Worm (Caenorhabditis elegans) whole organism, dauer: ENCODE results near the gene srd-19.
"Not testable (repeated sequence)": the region's sequence is repeated elsewhere in the genome, so short reads cannot be mapped to it uniquely, and the experiment has no call there.

Experiments used
- unc-62 ChIP-seq: sonication (generic microtip); optimal IDR thresholded peaks from 2 replicates; lab custom pipeline; 2017; ENCODE audit warnings: missing biosample characterization, missing genetic modification reagents, missing genetic modification characterization

Gene srd-19

DNA sequence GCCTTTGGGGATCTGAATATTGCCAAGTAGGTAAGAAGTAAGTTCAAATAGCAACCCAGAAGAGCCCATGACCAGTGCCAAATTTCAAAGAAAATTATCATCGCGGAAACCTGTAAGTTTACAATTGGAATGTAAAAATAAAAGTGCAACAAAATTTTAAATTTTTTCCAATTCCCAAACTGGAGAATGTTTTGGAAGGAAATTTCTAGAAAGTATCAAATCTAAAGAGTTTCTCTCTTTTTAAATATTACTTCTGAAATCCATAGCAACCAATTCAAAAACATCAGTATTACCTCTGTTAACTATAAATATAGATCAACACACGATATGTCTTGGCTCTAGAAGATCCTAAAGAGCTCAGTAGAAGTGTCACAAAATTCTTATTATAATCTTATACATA, at the start of gene srd-19:
srd-19 (minus strand) TSS at position 101 of the 400 bp plus-strand sequence.
- no peak for TF ChIP-seq unc-62 (GFP tag; lab: Kevin White, UChicago)

DNA sequence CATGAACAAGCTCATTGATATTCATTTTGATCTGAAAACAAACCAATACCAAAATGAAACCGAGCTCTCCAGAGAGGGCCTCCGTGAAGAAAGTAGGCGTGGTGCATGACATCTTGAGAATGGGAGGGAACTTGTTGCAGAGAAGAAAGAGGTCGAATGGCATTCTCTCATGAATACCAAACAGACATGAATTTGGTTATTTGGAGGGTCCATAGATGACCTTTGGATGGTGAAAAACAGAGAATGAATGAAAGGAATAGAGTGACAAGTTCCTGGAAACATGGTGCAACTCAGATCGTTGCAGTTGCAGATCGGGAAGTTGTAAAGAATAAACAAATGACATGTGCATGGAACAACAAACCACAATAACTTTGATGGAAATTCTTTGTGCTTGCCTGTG, 47.8 kb upstream of the srd-19 start, which contains the start of gene T10G3.8:
T10G3.8 (minus strand) TSS at position 101 of the 400 bp plus-strand sequence.
- no peak for TF ChIP-seq unc-62 (GFP tag; lab: Kevin White, UChicago)

ce11 chrV:13473467-13473866, 44.9 kb upstream of the srd-19 start, which contains the start of gene T10G3.1:
T10G3.1 (minus strand) TSS chrV:13473679.
- TF ChIP-seq unc-62 (GFP tag; lab: Kevin White, UChicago) = no peak

- no peak for TF ChIP-seq unc-62 (GFP tag; lab: Kevin White, UChicago)
Observed at ce11 chrV:13472062-13472461, 43.5 kb upstream of the srd-19 start.

DNA sequence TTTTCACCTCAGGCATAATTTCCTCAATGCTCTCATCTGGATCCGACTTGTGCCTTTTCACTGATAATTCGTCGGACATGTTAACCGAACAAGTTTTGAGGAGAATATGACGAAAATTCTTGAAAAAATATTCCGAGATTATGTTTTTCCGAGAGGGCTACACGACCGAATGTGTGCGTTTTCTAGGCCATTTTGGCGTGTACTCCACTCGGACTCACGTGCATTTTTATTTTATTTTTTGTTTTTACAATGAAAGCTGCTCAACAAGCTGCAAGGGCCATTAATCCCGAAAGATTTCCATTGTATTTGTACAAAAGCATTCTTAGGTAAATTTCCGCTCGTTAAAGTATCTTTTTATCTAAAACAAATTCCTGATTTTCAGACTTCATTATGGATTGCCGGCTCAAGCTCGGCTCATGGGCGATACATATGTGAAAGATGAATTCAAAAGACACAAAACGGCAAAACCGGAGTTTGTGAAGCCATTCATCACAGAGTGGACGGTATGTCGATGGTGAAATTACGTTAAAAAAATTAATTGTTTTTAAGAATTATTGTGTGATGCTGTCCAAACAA, 39.7 kb upstream of the srd-19 start, which contains the start of the genes F25H9.6 and F25H9.7:
F25H9.6 (minus strand) TSS at position 172 of the 576 bp plus-strand sequence.
F25H9.7 (plus strand) TSS at position 187 of the 576 bp plus-strand sequence.
- no peak for TF ChIP-seq unc-62 (GFP tag; lab: Kevin White, UChicago)

DNA sequence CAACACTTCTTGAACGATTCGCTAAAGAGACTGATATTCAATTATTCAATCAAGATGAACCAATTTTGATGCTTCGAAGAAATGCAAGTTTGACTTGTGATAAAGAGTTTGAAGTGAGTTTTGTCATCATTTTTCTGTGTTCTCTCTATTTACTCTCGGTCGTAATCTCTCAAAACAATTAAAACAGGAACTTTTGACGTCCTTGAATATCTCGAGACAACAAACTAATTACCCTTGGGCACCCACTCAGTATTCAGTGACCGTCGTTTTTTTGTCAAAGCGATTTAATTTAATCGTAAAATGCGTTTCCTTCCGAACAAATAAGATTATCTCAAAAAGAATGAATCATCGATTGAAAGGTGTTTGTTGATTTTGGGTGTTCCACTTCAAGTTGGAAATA, 35.6 kb upstream of the srd-19 start:
- no peak for TF ChIP-seq unc-62 (GFP tag; lab: Kevin White, UChicago)

- TF ChIP-seq unc-62 (GFP tag; lab: Kevin White, UChicago) = no peak
Observed at ce11 chrV:13462974-13463373, 34.4 kb upstream of the srd-19 start, which contains the start of gene frm-10. frm-10 (plus strand) TSS chrV:13463207.

ce11 chrV:13459323-13459722, 30.8 kb upstream of the srd-19 start, which contains the start of gene bath-39:
bath-39 (plus strand) TSS chrV:13459459.
- TF ChIP-seq unc-62 (GFP tag; lab: Kevin White, UChicago) = no peak

DNA sequence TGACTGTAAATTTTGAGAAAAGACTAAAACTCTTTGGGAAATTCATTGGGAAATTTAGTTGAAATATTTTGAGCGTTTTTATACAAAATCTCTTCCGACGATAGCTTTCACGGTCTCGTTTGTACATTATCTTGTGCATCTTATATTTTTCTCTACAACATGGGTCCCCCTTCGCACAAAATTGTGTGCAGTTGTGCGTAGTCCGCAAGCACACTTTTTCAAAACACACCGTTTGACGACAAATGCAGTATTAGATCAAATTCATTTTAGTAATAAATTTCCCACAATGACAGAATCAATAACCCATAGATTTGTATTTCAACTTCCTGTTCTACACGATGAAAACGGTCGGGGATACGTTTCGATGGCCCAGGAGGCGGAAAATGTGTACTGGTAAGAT, 29.3 kb upstream of the srd-19 start, which contains the start of gene F25H9.2:
F25H9.2 (plus strand) TSS at position 226 of the 400 bp plus-strand sequence.
- no peak for TF ChIP-seq unc-62 (GFP tag; lab: Kevin White, UChicago)

DNA sequence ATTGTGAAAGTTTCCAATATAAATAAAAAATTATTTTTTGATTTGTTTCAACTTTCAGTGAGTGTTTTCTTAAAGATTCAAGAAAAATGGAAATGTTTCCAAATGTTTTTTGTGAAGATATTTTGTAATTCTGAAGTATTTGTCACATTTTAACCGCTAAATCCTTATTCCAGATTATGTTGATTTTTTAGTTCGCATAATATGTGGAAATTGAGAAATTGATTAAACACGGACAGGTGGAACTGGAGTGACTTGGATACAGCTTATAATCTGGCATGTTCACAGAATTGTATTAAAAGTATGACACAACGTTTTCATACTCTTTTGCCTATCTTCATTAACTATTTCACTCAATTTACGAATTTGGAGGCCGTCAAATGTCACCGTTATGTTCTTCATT, 26.9 kb upstream of the srd-19 start, which contains the start of gene lurp-3:
lurp-3 (plus strand) TSS at position 301 of the 400 bp plus-strand sequence.
- TF ChIP-seq unc-62 (GFP tag; lab: Kevin White, UChicago) = no peak

ce11 chrV:13453334-13453733, 24.8 kb upstream of the srd-19 start, which contains the start of gene lurp-2:
lurp-2 (plus strand) TSS chrV:13453634.
- no peak for TF ChIP-seq unc-62 (GFP tag; lab: Kevin White, UChicago)

ce11 chrV:13445229-13445949, 16.8 kb upstream of the srd-19 start, which contains the start of gene Y2H9A.4:
Y2H9A.4 (plus strand) TSS chrV:13445899.
- no peak for TF ChIP-seq unc-62 (GFP tag; lab: Kevin White, UChicago)

DNA sequence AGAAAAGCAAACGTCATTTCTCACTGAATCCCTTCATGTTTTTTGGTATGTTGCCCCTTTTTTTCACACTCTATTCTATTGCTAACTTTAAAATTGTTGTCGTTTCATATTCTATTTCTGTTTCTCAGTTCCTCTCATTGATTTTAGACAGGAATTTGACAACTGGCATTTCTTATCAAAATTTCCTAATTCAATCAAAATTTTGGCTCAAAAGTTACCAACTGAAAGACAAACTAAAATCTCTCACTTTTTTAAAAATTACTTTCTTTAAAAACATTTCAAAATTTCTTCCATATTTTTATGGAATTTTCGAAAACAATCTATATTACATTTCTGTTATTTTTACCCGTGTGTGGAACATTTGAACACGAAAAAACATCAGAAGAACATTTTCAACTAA, 15.0 kb upstream of the srd-19 start, which contains the start of gene Y2H9A.6:
Y2H9A.6 (plus strand) TSS at position 301 of the 400 bp plus-strand sequence.
- not testable (repeated sequence) for TF ChIP-seq unc-62 (GFP tag; lab: Kevin White, UChicago)

DNA sequence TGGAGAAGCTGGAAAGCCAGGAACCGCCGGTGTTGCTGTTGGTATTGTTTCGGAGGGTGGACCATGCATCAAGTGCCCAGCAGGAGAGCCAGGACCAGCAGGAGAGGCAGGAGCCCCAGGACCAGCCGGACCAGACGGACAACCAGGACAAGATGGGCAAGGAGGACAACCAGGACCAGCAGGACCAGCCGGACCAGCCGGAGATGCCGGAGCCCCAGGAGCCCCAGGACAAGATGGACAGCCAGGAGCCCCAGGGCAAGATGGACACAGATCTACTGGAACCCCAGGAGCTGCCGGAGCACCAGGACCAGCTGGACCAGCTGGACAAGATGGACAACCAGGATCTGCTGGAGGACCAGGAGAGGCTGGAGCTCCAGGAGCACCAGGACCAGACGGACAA, 14.3 kb upstream of the srd-19 start:
- TF ChIP-seq unc-62 (GFP tag; lab: Kevin White, UChicago) = no peak

DNA sequence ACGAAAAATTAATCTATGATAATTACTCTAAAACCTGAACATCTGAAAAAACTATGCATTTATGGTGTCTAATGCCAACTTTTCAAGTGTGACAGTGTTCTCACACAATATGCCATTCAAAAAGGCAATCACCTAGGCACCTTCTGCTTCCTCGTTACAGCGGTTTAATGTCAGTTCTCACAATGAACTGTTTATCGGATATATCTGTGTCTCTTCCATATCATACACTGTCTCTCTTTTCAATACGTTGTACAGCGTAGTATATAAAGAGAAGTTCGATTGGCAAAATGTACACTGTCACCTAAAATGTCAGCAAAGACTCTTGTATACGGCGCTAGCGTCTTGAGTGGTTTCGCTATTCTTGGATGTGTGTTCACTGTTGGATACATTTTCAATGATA, 13.1 kb upstream of the srd-19 start, which contains the start of gene col-162:
col-162 (plus strand) TSS at position 301 of the 400 bp plus-strand sequence.
- no peak for TF ChIP-seq unc-62 (GFP tag; lab: Kevin White, UChicago)
